Worm (Caenorhabditis elegans) whole organism, L2 larva: Measurements from ENCODE around the gene F26G1.10.

Experiments
- C34F6.9 ChIP-seq: fragments of 150-350 bp; optimal IDR thresholded peaks from 2 replicates; lab custom pipeline; 2014; ENCODE audit warnings: missing biosample characterization, missing genetic modification characterization
- R02D3.7 ChIP-seq: fragments of 150-350 bp; optimal IDR thresholded peaks from 2 replicates; lab custom pipeline; 2014; ENCODE audit warnings: missing biosample characterization, missing genetic modification characterization
- ZK546.5 ChIP-seq: sonication (generic microtip); optimal IDR thresholded peaks from 2 replicates; lab custom pipeline; 2017; ENCODE audit warnings: missing biosample characterization, missing genetic modification characterization
- alr-1 ChIP-seq: fragments of 150-350 bp; optimal IDR thresholded peaks from 2 replicates; lab custom pipeline; 2014; ENCODE audit warnings: missing biosample characterization, missing genetic modification characterization
- aly-2 ChIP-seq: fragments of 150-350 bp; optimal IDR thresholded peaks from 2 replicates; lab custom pipeline; 2014; ENCODE audit warnings: missing biosample characterization, missing genetic modification characterization
- ama-1 ChIP-seq: fragments of 150-350 bp; optimal IDR thresholded peaks from 2 replicates; lab custom pipeline; 2018; ENCODE audit warnings: inconsistent platforms
- blmp-1 ChIP-seq: sonication (generic microtip); optimal IDR thresholded peaks from 2 replicates; lab custom pipeline; 2017; ENCODE audit warnings: missing genetic modification characterization, mild to moderate bottlenecking, missing compliant biosample characterization, antibody characterized with exemption, moderate library complexity; ENCODE audit not compliant: insufficient read depth
- ceh-16 ChIP-seq: fragments of 150-350 bp; optimal IDR thresholded peaks from 2 replicates; lab custom pipeline; 2014; ENCODE audit warnings: missing biosample characterization, missing genetic modification characterization
- dmd-4 ChIP-seq: sonication (generic microtip); optimal IDR thresholded peaks from 2 replicates; lab custom pipeline; 2017; ENCODE audit warnings: missing biosample characterization, missing genetic modification characterization
- egl-27 ChIP-seq: sonication (generic microtip); optimal IDR thresholded peaks from 3 replicates; lab custom pipeline; 2017; ENCODE audit warnings: missing biosample characterization, missing genetic modification reagents, missing genetic modification characterization
- elt-3 ChIP-seq: sonication (generic microtip); optimal IDR thresholded peaks from 2 replicates; lab custom pipeline; 2017; ENCODE audit warnings: missing biosample characterization, missing genetic modification characterization
- fos-1 ChIP-seq: fragments of 150-350 bp; optimal IDR thresholded peaks from 2 replicates; lab custom pipeline; 2014; ENCODE audit warnings: missing biosample characterization, missing genetic modification characterization
- gmeb-1 ChIP-seq: fragments of 150-350 bp; optimal IDR thresholded peaks from 2 replicates; lab custom pipeline; 2014; ENCODE audit warnings: missing biosample characterization, missing genetic modification characterization
- lin-11 ChIP-seq: fragments of 150-350 bp; sonication (generic microtip); optimal IDR thresholded peaks from 2 replicates; lab custom pipeline; 2014; ENCODE audit warnings: missing biosample characterization, missing genetic modification characterization, inconsistent platforms, mixed read lengths
- lin-13 ChIP-seq: fragments of 150-350 bp; optimal IDR thresholded peaks from 2 replicates; lab custom pipeline; 2014; ENCODE audit warnings: missing biosample characterization, missing genetic modification reagents, missing genetic modification characterization
- lsy-2 ChIP-seq, 2 experiments: fragments of 150-350 bp in 1 of 2; sonication (generic microtip) in 1 of 2; optimal IDR thresholded peaks; 2 replicates each; lab custom pipeline; 2014 to 2017; ENCODE audit warnings: missing biosample characterization in 2 of 2, missing genetic modification characterization in 2 of 2
- mbf-1 ChIP-seq: sonication (generic microtip); optimal IDR thresholded peaks from 2 replicates; lab custom pipeline; 2017; ENCODE audit warnings: missing biosample characterization, missing genetic modification characterization
- mdl-1 ChIP-seq, 2 experiments: fragments of 150-350 bp in 1 of 2; sonication (generic microtip) in 1 of 2; optimal IDR thresholded peaks; 2 replicates each; lab custom pipeline; 2017; ENCODE audit warnings: missing biosample characterization in 2 of 2, missing genetic modification characterization in 2 of 2
- nhr-12 ChIP-seq: fragments of 150-350 bp; optimal IDR thresholded peaks from 2 replicates; lab custom pipeline; 2014; ENCODE audit warnings: missing biosample characterization, missing genetic modification characterization
- nhr-21 ChIP-seq: fragments of 150-350 bp; optimal IDR thresholded peaks from 2 replicates; lab custom pipeline; 2014; ENCODE audit warnings: missing biosample characterization, missing genetic modification characterization
- nhr-23 ChIP-seq: fragments of 150-350 bp; optimal IDR thresholded peaks from 2 replicates; lab custom pipeline; 2014; ENCODE audit warnings: missing biosample characterization, missing genetic modification reagents, missing genetic modification characterization
- nhr-25 ChIP-seq: fragments of 150-350 bp; sonication (generic microtip); optimal IDR thresholded peaks from 3 replicates; lab custom pipeline; 2014; ENCODE audit warnings: missing biosample characterization, missing genetic modification characterization
- nhr-77 ChIP-seq: fragments of 150-350 bp; optimal IDR thresholded peaks from 2 replicates; lab custom pipeline; 2014; ENCODE audit warnings: missing biosample characterization, missing genetic modification characterization
- peb-1 ChIP-seq: fragments of 150-350 bp; optimal IDR thresholded peaks from 2 replicates; lab custom pipeline; 2014; ENCODE audit warnings: missing biosample characterization, missing genetic modification characterization
- skn-1 ChIP-seq: sonication (generic microtip); optimal IDR thresholded peaks from 2 replicates; lab custom pipeline; 2017; ENCODE audit warnings: missing biosample characterization, missing genetic modification characterization
- sma-3 ChIP-seq: sonication (generic microtip); optimal IDR thresholded peaks from 2 replicates; lab custom pipeline; 2016; ENCODE audit warnings: missing genetic modification reagents, missing genetic modification characterization, missing compliant biosample characterization
- sma-9 ChIP-seq, 2 experiments: fragments of 150-350 bp in 1 of 2; sonication (generic microtip) in 1 of 2; optimal IDR thresholded peaks; 2 replicates each; lab custom pipeline; 2014 to 2016; ENCODE audit warnings: missing genetic modification characterization in 2 of 2, mild to moderate bottlenecking in 1 of 2, missing biosample characterization in 1 of 2, missing compliant biosample characterization in 1 of 2, missing genetic modification reagents in 1 of 2, moderate library complexity in 1 of 2
- snpc-4 ChIP-seq: fragments of 150-350 bp; optimal IDR thresholded peaks from 2 replicates; lab custom pipeline; 2014; ENCODE audit warnings: missing biosample characterization, missing genetic modification characterization
- unc-39 ChIP-seq: fragments of 150-350 bp; optimal IDR thresholded peaks from 2 replicates; lab custom pipeline; 2014; ENCODE audit warnings: missing biosample characterization, missing genetic modification characterization
- unc-62 ChIP-seq: fragments of 150-350 bp; optimal IDR thresholded peaks from 2 replicates; lab custom pipeline; 2014; ENCODE audit warnings: missing biosample characterization, missing genetic modification reagents, missing genetic modification characterization
- zag-1 ChIP-seq: fragments of 150-350 bp; optimal IDR thresholded peaks from 2 replicates; lab custom pipeline; 2014; ENCODE audit warnings: missing biosample characterization, missing genetic modification characterization
- ztf-1 ChIP-seq: fragments of 200-800 bp; sonication (Bioruptor generic); conservative IDR thresholded peaks from 2 replicates; pipeline ENCODE4 v1.3.6; 2022; ENCODE audit warnings: missing genetic modification characterization, missing compliant biosample characterization
- ztf-11 ChIP-seq: sonication (generic microtip); optimal IDR thresholded peaks from 2 replicates; lab custom pipeline; 2017; ENCODE audit warnings: missing biosample characterization, missing genetic modification characterization
- ztf-4 ChIP-seq: fragments of 150-350 bp; optimal IDR thresholded peaks from 2 replicates; lab custom pipeline; 2014; ENCODE audit warnings: missing biosample characterization, missing genetic modification characterization

Gene F26G1.10

ce11 chrII:4818780-4819179 lies 44.6 kb downstream of the F26G1.10 start:
- TF ChIP-seq lin-11 (tag; lab: Kevin White, UChicago) (no peak), nhr-25 (no peak), mbf-1 (no peak), ama-1 (lab: Kevin White, UChicago) (no peak), ceh-16 (no peak), ztf-4 (tag; lab: Kevin White, UChicago) (no peak), lin-13 (GFP tag; lab: Kevin White, UChicago) (no peak), peb-1 (tag; lab: Kevin White, UChicago) (no peak), fos-1 (tag; lab: Kevin White, UChicago) (no peak), nhr-21 (tag; lab: Kevin White, UChicago) (no peak), lsy-2 (tag; optimal IDR thresholded peaks at IDR 0.05; lab: Kevin White, UChicago) (no peak), gmeb-1 (no peak), skn-1 (tag; lab: Kevin White, UChicago) (no peak), unc-39 (tag; lab: Kevin White, UChicago) (no peak), R02D3.7 (tag; lab: Kevin White, UChicago) (no peak), nhr-23 (no peak)
- TF ChIP-seq, all 48 proteins: peak for 0

- TF ChIP-seq ztf-11 (tag; lab: Kevin White, UChicago) (no peak), fos-1 (tag; lab: Kevin White, UChicago) (peak; percentile 37), ztf-1 (GFP tag; lab: Robert Waterston, UW) (no peak), nhr-77 (tag; lab: Kevin White, UChicago) (no peak), ZK546.5 (tag; lab: Kevin White, UChicago) (no peak), aly-2 (no peak), sma-9 (GFP tag; optimal IDR thresholded peaks at IDR 0.05; lab: Kevin White, UChicago) (peak; percentile 18), sma-9 (tag; optimal IDR thresholded peaks at IDR 0.05; lab: Kevin White, UChicago) (no peak), nhr-25 (peak; percentile 28), dmd-4 (tag; lab: Kevin White, UChicago) (no peak), unc-62 (GFP tag; lab: Kevin White, UChicago) (no peak), sma-3 (GFP tag; lab: Kevin White, UChicago) (no peak), egl-27 (no peak), blmp-1 (tag; lab: Kevin White, UChicago) (peak; percentile 94), zag-1 (tag; lab: Kevin White, UChicago) (no peak), mdl-1 (tag; optimal IDR thresholded peaks at IDR 0.05; lab: Kevin White, UChicago) (no peak), alr-1 (tag; lab: Kevin White, UChicago) (no peak), lin-11 (tag; lab: Kevin White, UChicago) (no peak), nhr-23 (no peak), elt-3 (tag; lab: Kevin White, UChicago) (no peak), C34F6.9 (tag; lab: Kevin White, UChicago) (no peak), nhr-21 (tag; lab: Kevin White, UChicago) (peak; percentile 43)
These were observed 47.6 kb downstream of the F26G1.10 start, which contains the start of gene lact-5 for ce11 chrII:4821739-4822138. lact-5 (minus strand) TSS chrII:4821739.

ce11 chrII:4822610-4823009 lies 48.4 kb downstream of the F26G1.10 start:
- no peak for TF ChIP-seq R02D3.7 (tag; lab: Kevin White, UChicago)
- TF ChIP-seq snpc-4 (tag; lab: Kevin White, UChicago): no peak
- no peak for TF ChIP-seq ztf-4 (tag; lab: Kevin White, UChicago)
- TF ChIP-seq aly-2: no peak
- no peak for TF ChIP-seq peb-1 (tag; lab: Kevin White, UChicago)
- no peak for TF ChIP-seq nhr-12 (tag; lab: Kevin White, UChicago)
- TF ChIP-seq nhr-77 (tag; lab: Kevin White, UChicago): no peak
- no peak for TF ChIP-seq elt-3 (tag; lab: Kevin White, UChicago)
- no peak for TF ChIP-seq ceh-16
